Worm (Caenorhabditis elegans) whole organism, L1 larva: Measurements from ENCODE around the gene sms-1.

Experiments used
- aha-1 ChIP-seq: fragments of 150-350 bp; optimal IDR thresholded peaks from 2 replicates; lab custom pipeline; 2014; ENCODE audit warnings: missing biosample characterization, missing genetic modification characterization
- ama-1 ChIP-seq: fragments of 150-350 bp; optimal IDR thresholded peaks from 2 replicates; lab custom pipeline; 2014
- ceh-82 ChIP-seq, 3 experiments: fragments of 150-350 bp in 1 of 3; sonication (generic microtip) in 2 of 3; optimal IDR thresholded peaks; 2 replicates each; lab custom pipeline; 2014 to 2017; ENCODE audit warnings: missing biosample characterization in 3 of 3, missing genetic modification characterization in 3 of 3
- egl-13 ChIP-seq: sonication (generic microtip); optimal IDR thresholded peaks from 2 replicates; lab custom pipeline; 2016; ENCODE audit warnings: missing genotype, missing genetic modification reagents, missing genetic modification characterization, missing compliant biosample characterization
- fkh-10 ChIP-seq: sonication (generic microtip); optimal IDR thresholded peaks from 2 replicates; lab custom pipeline; 2017; ENCODE audit warnings: missing biosample characterization, missing genetic modification reagents, missing genetic modification characterization
- lin-35 ChIP-seq, 2 experiments: fragments of 150-350 bp; optimal IDR thresholded peaks; 2 replicates each; lab custom pipeline; 2014; ENCODE audit warnings: missing biosample characterization in 2 of 2, missing genetic modification characterization in 2 of 2, missing genetic modification reagents in 2 of 2
- mdl-1 ChIP-seq, 2 experiments: fragments of 150-350 bp; optimal IDR thresholded peaks; 2 replicates each; lab custom pipeline; 2014 to 2017; ENCODE audit warnings: missing biosample characterization in 2 of 2, missing genetic modification characterization in 2 of 2, inconsistent platforms in 1 of 2
- nhr-12 ChIP-seq: sonication (generic microtip); optimal IDR thresholded peaks from 2 replicates; lab custom pipeline; 2017; ENCODE audit warnings: missing biosample characterization, missing genetic modification characterization
- nhr-237 ChIP-seq: fragments of 150-350 bp; optimal IDR thresholded peaks from 2 replicates; lab custom pipeline; 2014; ENCODE audit warnings: missing biosample characterization, missing genetic modification characterization
- nhr-28 ChIP-seq: fragments of 150-350 bp; optimal IDR thresholded peaks from 2 replicates; lab custom pipeline; 2014; ENCODE audit warnings: missing biosample characterization, missing genetic modification characterization
- pag-3 ChIP-seq: sonication (generic microtip); optimal IDR thresholded peaks from 2 replicates; lab custom pipeline; 2017; ENCODE audit warnings: missing genetic modification characterization, mild to moderate bottlenecking, missing compliant biosample characterization, antibody characterized with exemption, borderline replicate concordance; ENCODE audit not compliant: insufficient read depth
- tbx-2 ChIP-seq: sonication (generic microtip); optimal IDR thresholded peaks from 2 replicates; lab custom pipeline; 2016; ENCODE audit warnings: missing genetic modification characterization, missing compliant biosample characterization
- zip-4 ChIP-seq: fragments of 200-800 bp; sonication (Bioruptor generic); optimal IDR thresholded peaks from 2 replicates; lab custom pipeline; 2018; ENCODE audit warnings: mild to moderate bottlenecking, missing genetic modification characterization, moderate library complexity, missing compliant biosample characterization
- ztf-11 ChIP-seq, 2 experiments: sonication (generic microtip); optimal IDR thresholded peaks; 2 replicates each; lab custom pipeline; 2016 to 2017; ENCODE audit warnings: missing genetic modification characterization in 2 of 2, missing biosample characterization in 1 of 2, missing compliant biosample characterization in 1 of 2

ce11 chrIV:11467413-11467812, 30.6 kb downstream of the sms-1 start, which contains the start of gene C10C6.7:
- TF ChIP-seq pag-3 (tag; lab: Kevin White, UChicago) (no peak), fkh-10 (GFP tag; lab: Kevin White, UChicago) (no peak), ztf-11 (tag; optimal IDR thresholded peaks at IDR 0.05; lab: Kevin White, UChicago) (no peak), mdl-1 (tag; optimal IDR thresholded peaks at IDR 0.05; lab: Kevin White, UChicago) (no peak), zip-4 (GFP tag; lab: Kevin White, UChicago) (no peak), nhr-237 (tag; lab: Kevin White, UChicago) (no peak), egl-13 (tag; lab: Kevin White, UChicago) (no peak), ceh-82 (tag; optimal IDR thresholded peaks at IDR 0.05; lab: Kevin White, UChicago) (no peak), nhr-12 (tag; lab: Kevin White, UChicago) (no peak), lin-35 (GFP tag; optimal IDR thresholded peaks at IDR 0.05; lab: Kevin White, UChicago) (no peak), aha-1 (tag; lab: Kevin White, UChicago) (no peak), ama-1 (lab: Kevin White, UChicago) (no peak), tbx-2 (tag; lab: Kevin White, UChicago) (no peak), nhr-28 (no peak)
